Worm (Caenorhabditis elegans): ENCODE data around the gene suca-1.

ce11 chrX:10900079-10900724 lies at the start of gene suca-1:
- TF ChIP-seq athp-1 (tag; optimal IDR thresholded peaks at IDR 0.05), result no peak
- no peak for TF ChIP-seq lsl-1 (GFP tag; optimal IDR thresholded peaks at IDR 0.05)
- no peak for TF ChIP-seq bed-2 (GFP tag; IDR thresholded peaks at IDR 0.05)
- no peak for TF ChIP-seq attf-6 (GFP tag; IDR thresholded peaks at IDR 0.05)
- peak; percentile 8 for TF ChIP-seq lin-40 (tag; optimal IDR thresholded peaks at IDR 0.05)
- TF ChIP-seq sptf-2 (GFP tag; optimal IDR thresholded peaks at IDR 0.05), result no peak
- no peak for TF ChIP-seq efl-1 (GFP tag; optimal IDR thresholded peaks at IDR 0.05)
- no peak for TF ChIP-seq sea-2 (GFP tag; IDR thresholded peaks at IDR 0.05)
- TF ChIP-seq F55B11.4 (tag; optimal IDR thresholded peaks at IDR 0.05; ENCODE audit: borderline replicate concordance, insufficient read depth), result no peak
- no peak for TF ChIP-seq Y67H2A.10 (GFP tag; conservative IDR thresholded peaks at IDR 0.05)
- TF ChIP-seq C17E4.6 (GFP tag; IDR thresholded peaks at IDR 0.05), result no peak
- TF ChIP-seq ccch-3 (GFP tag; optimal IDR thresholded peaks at IDR 0.05), result no peak
- TF ChIP-seq unc-62 (GFP tag; optimal IDR thresholded peaks at IDR 0.05), result no peak

Measured in whole organism, young adult.